Worm (Caenorhabditis elegans): ENCODE measurements around the gene smf-2.

Gene smf-2

ce11 chrX:6736358-6736991 lies 18.0 kb upstream of the smf-2 start (continued):
- TF ChIP-seq ceh-63 (GFP tag; optimal IDR thresholded peaks at IDR 0.05) (no peak), lir-3 (tag; optimal IDR thresholded peaks at IDR 0.05; ENCODE audit: poor library complexity) (peak; percentile 37), zag-1 (tag; optimal IDR thresholded peaks at IDR 0.05) (peak; percentile 51), mab-9 (GFP tag; IDR thresholded peaks at IDR 0.05) (no peak), zip-4 (GFP tag; optimal IDR thresholded peaks at IDR 0.05) (no peak), efl-1 (optimal IDR thresholded peaks at IDR 0.05) (peak in 1 of 2 experiments; percentile 26), efl-1 (GFP tag; optimal IDR thresholded peaks at IDR 0.05 in 1 of 2) (peak in 1 of 2 experiments; percentile 45), fkh-4 (tag; optimal IDR thresholded peaks at IDR 0.05; ENCODE audit: borderline replicate concordance) (no peak), ceh-8 (GFP tag; optimal IDR thresholded peaks at IDR 0.05) (no peak), nhr-76 (tag; optimal IDR thresholded peaks at IDR 0.05) (no peak), irx-1 (tag; optimal IDR thresholded peaks at IDR 0.05) (peak; percentile 69), unc-130 (tag; optimal IDR thresholded peaks at IDR 0.05) (peak; percentile 48), tlp-1 (tag; optimal IDR thresholded peaks at IDR 0.05) (peak; percentile 60), nhr-47 (tag; optimal IDR thresholded peaks at IDR 0.05) (peak; percentile 82), ztf-4 (tag; optimal IDR thresholded peaks at IDR 0.05) (peak; percentile 35), isw-1 (GFP tag; IDR thresholded peaks at IDR 0.05) (no peak), Y116A8C.19 (tag; optimal IDR thresholded peaks at IDR 0.05; ENCODE audit: borderline replicate concordance) (no peak), hpl-2 (GFP tag; optimal IDR thresholded peaks at IDR 0.05) (no peak), swsn-7 (tag; optimal IDR thresholded peaks at IDR 0.05) (peak; percentile 64), snu-23 (GFP tag; optimal IDR thresholded peaks at IDR 0.05) (peak; percentile 66), nhr-237 (tag; optimal IDR thresholded peaks at IDR 0.05) (no peak), lsy-2 (tag; optimal IDR thresholded peaks at IDR 0.05) (peak; percentile 32 to 62), fos-1 (tag; optimal IDR thresholded peaks at IDR 0.05) (peak; percentile 2), elt-2 (tag; optimal IDR thresholded peaks at IDR 0.05) (peak; percentile 88), F16B12.6 (tag; optimal IDR thresholded peaks at IDR 0.05) (no peak), C04F5.9 (tag; optimal IDR thresholded peaks at IDR 0.05) (no peak), skn-1 (tag; optimal IDR thresholded peaks at IDR 0.05) (no peak), unc-62 (GFP tag; optimal IDR thresholded peaks at IDR 0.05) (no peak), ztf-11 (tag; optimal IDR thresholded peaks at IDR 0.05) (peak in 1 of 2 experiments; percentile 11), fkh-10 (GFP tag; optimal IDR thresholded peaks at IDR 0.05) (peak; percentile 73), aha-1 (tag; optimal IDR thresholded peaks at IDR 0.05) (no peak), hlh-17 (GFP tag; optimal IDR thresholded peaks at IDR 0.05; ENCODE audit: borderline replicate concordance) (no peak)

ce11 chrX:6735494-6735893 lies 17.0 kb upstream of the smf-2 start:
- peak; percentile 36 to 77 for TF ChIP-seq lsy-2 (tag; optimal IDR thresholded peaks at IDR 0.05)
- TF ChIP-seq nhr-77 (tag; optimal IDR thresholded peaks at IDR 0.05): no peak
- TF ChIP-seq tbx-2 (tag; optimal IDR thresholded peaks at IDR 0.05): peak; percentile 44
- TF ChIP-seq nhr-11 (tag; optimal IDR thresholded peaks at IDR 0.05): peak; percentile 32
- peak; percentile 69 for TF ChIP-seq vab-15 (tag; optimal IDR thresholded peaks at IDR 0.05)
- no peak for TF ChIP-seq egl-27 (tag; optimal IDR thresholded peaks at IDR 0.05)
- no peak for TF ChIP-seq aha-1 (tag; optimal IDR thresholded peaks at IDR 0.05)
- TF ChIP-seq fkh-8 (tag; optimal IDR thresholded peaks at IDR 0.05): peak; percentile 30
- TF ChIP-seq elt-3 (tag; optimal IDR thresholded peaks at IDR 0.05): peak in 2 of 6 experiments; percentile 16 to 63
- TF ChIP-seq grh-1 (GFP tag; IDR thresholded peaks at IDR 0.05): peak; percentile 39; the same call in 1 of the 2 replicates
- TF ChIP-seq nhr-85 (tag): peak; percentile 78
- peak; percentile 41 for TF ChIP-seq ztf-4 (tag; optimal IDR thresholded peaks at IDR 0.05)
- peak; percentile 77 for TF ChIP-seq nhr-20 (tag; optimal IDR thresholded peaks at IDR 0.05)
- peak in 1 of 2 experiments; percentile 71 for TF ChIP-seq lin-35 (GFP tag; optimal IDR thresholded peaks at IDR 0.05)
- peak; percentile 0 for TF ChIP-seq irx-1 (tag; optimal IDR thresholded peaks at IDR 0.05)
- no peak for TF ChIP-seq jun-1 (tag; optimal IDR thresholded peaks at IDR 0.05)
- TF ChIP-seq nhr-19 (GFP tag; conservative IDR thresholded peaks at IDR 0.05): peak; percentile 79
- peak; percentile 61 for TF ChIP-seq mep-1 (tag; optimal IDR thresholded peaks at IDR 0.05)
- TF ChIP-seq rnt-1 (tag; optimal IDR thresholded peaks at IDR 0.05): peak; percentile 46
- peak in 1 of 3 experiments; percentile 29 for TF ChIP-seq dpl-1 (GFP tag; optimal IDR thresholded peaks at IDR 0.05)
- no peak for TF ChIP-seq unc-30 (tag; optimal IDR thresholded peaks at IDR 0.05)
- TF ChIP-seq ceh-63 (GFP tag; optimal IDR thresholded peaks at IDR 0.05): no peak
- TF ChIP-seq lin-14 (GFP tag; optimal IDR thresholded peaks at IDR 0.05): peak; percentile 80
- peak; percentile 36 for TF ChIP-seq lir-3 (tag; optimal IDR thresholded peaks at IDR 0.05; ENCODE audit: poor library complexity)
- TF ChIP-seq F16B12.6 (tag; optimal IDR thresholded peaks at IDR 0.05): no peak
- no peak for TF ChIP-seq ztf-11 (tag; optimal IDR thresholded peaks at IDR 0.05)
- TF ChIP-seq nhr-76 (tag; optimal IDR thresholded peaks at IDR 0.05): no peak
- TF ChIP-seq isw-1 (GFP tag; IDR thresholded peaks at IDR 0.05): no peak
